Worm (Caenorhabditis elegans): ENCODE measurements around the gene Y51H7BR.8.
A peak's percentile ranks its signal among the peaks of the same experiment; 100 is the strongest.
"Not testable (repeated sequence)": the region's sequence is repeated elsewhere in the genome, so short reads cannot be mapped to it uniquely, and the experiment has no call there.

Gene Y51H7BR.8

ce11 chrII:1535931-1536330 lies 16.9 kb downstream of the Y51H7BR.8 start, which contains the start of gene fbxb-43:
Gene fbxb-43, plus strand, starts transcription at chrII:1536231.
- no peak for TF ChIP-seq madf-5 (GFP tag; IDR thresholded peaks at IDR 0.05)
- no peak for TF ChIP-seq lin-29 (GFP tag; IDR thresholded peaks at IDR 0.05)
- no peak for TF ChIP-seq nhr-77 (tag; optimal IDR thresholded peaks at IDR 0.05)
- TF ChIP-seq ZK546.5 (tag; optimal IDR thresholded peaks at IDR 0.05), result no peak
- no peak for TF ChIP-seq ceh-32 (tag; optimal IDR thresholded peaks at IDR 0.05; ENCODE audit: poor library complexity)
- TF ChIP-seq duxl-1 (tag; optimal IDR thresholded peaks at IDR 0.05; ENCODE audit: poor library complexity), result no peak
- no peak for TF ChIP-seq lim-7 (GFP tag; IDR thresholded peaks at IDR 0.05)

DNA sequence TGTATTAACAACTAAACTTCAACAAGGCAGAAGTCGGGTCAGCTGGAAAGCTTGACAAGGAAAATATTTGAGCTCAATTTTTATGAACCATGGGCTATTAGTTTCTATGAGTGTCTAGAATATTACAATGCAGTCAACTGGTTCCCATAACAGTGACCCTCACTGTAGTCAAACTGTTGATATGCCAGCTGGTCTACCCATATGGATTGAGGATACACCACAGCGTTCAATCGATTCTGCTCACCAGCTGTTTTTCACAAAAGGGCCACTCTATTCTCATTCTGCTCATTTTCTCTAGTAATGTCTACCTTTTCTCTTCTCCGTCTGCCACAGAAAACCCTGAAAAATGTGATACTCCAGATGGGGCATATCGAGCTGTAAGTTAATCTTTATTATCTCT lies 18.3 kb downstream of the Y51H7BR.8 start, which contains the start of gene fbxb-42:
TSS of gene fbxb-42 (plus strand) at position 301 of the 400 bp plus-strand sequence.
- TF ChIP-seq sdz-12 (GFP tag; optimal IDR thresholded peaks at IDR 0.05), result no peak
- no peak for TF ChIP-seq unc-39 (tag; optimal IDR thresholded peaks at IDR 0.05)
- peak in 1 of 2 experiments; percentile 27 for TF ChIP-seq unc-62 (GFP tag; optimal IDR thresholded peaks at IDR 0.05 in 1 of 2)
- TF ChIP-seq unc-62 (tag; optimal IDR thresholded peaks at IDR 0.05), result no peak
- TF ChIP-seq dve-1 (tag; optimal IDR thresholded peaks at IDR 0.05; ENCODE audit: insufficient read depth), result no peak
- no peak for TF ChIP-seq hif-1 (tag; optimal IDR thresholded peaks at IDR 0.05)

DNA sequence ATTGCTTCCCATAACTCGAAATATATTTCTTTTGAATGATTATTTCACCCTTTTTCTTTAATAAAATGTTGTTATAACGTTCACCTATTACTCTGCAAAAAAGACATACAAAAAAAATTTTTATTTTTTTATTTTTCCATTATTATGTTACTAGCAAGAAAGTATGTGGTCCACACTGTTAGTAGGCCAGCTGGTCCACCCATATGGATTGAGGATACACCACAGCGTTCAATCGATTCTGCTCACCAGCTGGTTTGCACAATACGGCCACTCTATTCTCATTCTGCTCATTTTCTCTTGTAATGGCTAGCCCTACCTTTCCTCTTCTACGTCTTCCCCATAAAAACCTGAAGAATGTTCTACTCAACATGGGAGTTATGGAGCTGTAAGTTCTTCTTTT lies 19.6 kb downstream of the Y51H7BR.8 start, which contains the start of gene fbxb-44:
TSS of gene fbxb-44 (plus strand) at position 301 of the 400 bp plus-strand sequence.
- TF ChIP-seq mdt-29 (GFP tag; IDR thresholded peaks at IDR 0.05) (no peak), lin-29 (GFP tag; IDR thresholded peaks at IDR 0.05) (no peak), mes-2 (tag; optimal IDR thresholded peaks at IDR 0.05; ENCODE audit: poor library complexity, severe bottlenecking) (no peak), zfp-3 (GFP tag; conservative IDR thresholded peaks at IDR 0.05) (no peak), F37D6.2 (tag; optimal IDR thresholded peaks at IDR 0.05) (no peak), fkh-10 (GFP tag; optimal IDR thresholded peaks at IDR 0.05) (no peak), T20F7.1 (GFP tag; optimal IDR thresholded peaks at IDR 0.05) (no peak), lim-7 (GFP tag; IDR thresholded peaks at IDR 0.05) (no peak), nhr-28 (tag; optimal IDR thresholded peaks at IDR 0.05) (no peak), snpc-4 (tag; optimal IDR thresholded peaks at IDR 0.05) (no peak), lin-13 (GFP tag; optimal IDR thresholded peaks at IDR 0.05) (no peak), nhr-111 (GFP tag; optimal IDR thresholded peaks at IDR 0.05) (no peak), ces-1 (GFP tag; optimal IDR thresholded peaks at IDR 0.05) (no peak), daf-12 (tag; optimal IDR thresholded peaks at IDR 0.05) (no peak), R02D3.7 (tag; optimal IDR thresholded peaks at IDR 0.05) (no peak), lin-15B (tag; optimal IDR thresholded peaks at IDR 0.05) (no peak)

DNA sequence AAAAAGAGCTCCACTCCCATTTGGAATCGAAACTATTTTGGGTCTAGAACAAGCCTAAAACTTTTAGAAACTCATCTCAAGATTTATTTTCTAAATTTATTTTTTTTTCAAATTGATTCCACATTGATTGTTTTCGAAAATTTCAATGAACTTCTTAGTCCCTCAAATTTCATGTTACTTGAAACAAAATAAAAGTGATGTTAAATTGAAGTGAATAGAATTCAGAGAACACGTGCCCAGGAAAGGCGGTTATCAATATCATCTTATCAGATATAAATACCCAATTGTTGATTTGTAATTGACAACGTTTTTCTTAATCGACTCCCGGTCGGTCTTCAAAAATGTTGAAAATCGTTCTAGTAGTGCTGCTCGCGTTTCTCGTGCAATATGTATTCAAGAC lies 21.6 kb downstream of the Y51H7BR.8 start, which contains the start of gene poml-4:
TSS of gene poml-4 (plus strand) at position 301 of the 400 bp plus-strand sequence.
- TF ChIP-seq ceh-62 (tag; optimal IDR thresholded peaks at IDR 0.05); tra-1 (GFP tag; IDR thresholded peaks at IDR 0.05); aha-1 (tag): not testable (repeated sequence)

- TF ChIP-seq daf-8 (GFP tag; IDR thresholded peaks at IDR 0.05); T26A8.4 (GFP tag; IDR thresholded peaks at IDR 0.05); daf-19 (GFP tag; conservative IDR thresholded peaks at IDR 0.05): not testable (repeated sequence)
Observed at ce11 chrII:1543182-1543581, 24.2 kb downstream of the Y51H7BR.8 start, which contains the start of gene K05F6.4. Gene K05F6.4, plus strand, starts transcription at chrII:1543482.

All from whole organism, L4 larva.